Fruit fly (Drosophila melanogaster) whole organism, wandering third instar larva: ENCODE results near the gene CG9288.

Experiments
- Abd-B ChIP-seq: fragments of >200 bp; optimal IDR thresholded peaks from 2 replicates; lab custom pipeline; 2017; ENCODE audit warnings: missing biosample characterization, missing genetic modification characterization
- CG32264 ChIP-seq: fragments of 200-800 bp; sonication (Bioruptor generic); optimal IDR thresholded peaks from 2 replicates; lab custom pipeline; 2016; ENCODE audit warnings: missing biosample characterization, missing genetic modification characterization
- CG9705 ChIP-seq: fragments of 200-800 bp; sonication (Bioruptor generic); optimal IDR thresholded peaks from 2 replicates; lab custom pipeline; 2018; ENCODE audit warnings: missing biosample characterization, mild to moderate bottlenecking, missing genetic modification characterization
- CrebA ChIP-seq: fragments of 200-800 bp; sonication (Bioruptor generic); optimal IDR thresholded peaks from 2 replicates; lab custom pipeline; 2016; ENCODE audit warnings: missing biosample characterization, mild to moderate bottlenecking, missing genetic modification characterization, borderline replicate concordance
- Dfd ChIP-seq: fragments of >200 bp; optimal IDR thresholded peaks from 2 replicates; lab custom pipeline; 2017; ENCODE audit warnings: missing biosample characterization, missing genetic modification characterization
- Dif ChIP-seq: fragments of 200-275, 200-300 bp; sonication (Bioruptor generic); optimal IDR thresholded peaks from 2 replicates; lab custom pipeline; 2018; ENCODE audit warnings: missing biosample characterization, missing genetic modification characterization; ENCODE audit not compliant: partially characterized antibody
- GATAd ChIP-seq: sonication (Bioruptor generic); optimal IDR thresholded peaks from 2 replicates; lab custom pipeline; 2016; ENCODE audit warnings: missing biosample characterization, missing genetic modification characterization
- HLH106 ChIP-seq: fragments of 200-800 bp; optimal IDR thresholded peaks from 3 replicates; lab custom pipeline; 2019; ENCODE audit warnings: missing biosample characterization, mild to moderate bottlenecking, missing genetic modification characterization, moderate library complexity
- Hnf4 ChIP-seq: fragments of 200-800 bp; sonication (Bioruptor generic); optimal IDR thresholded peaks from 2 replicates; lab custom pipeline; 2016; ENCODE audit warnings: missing biosample characterization, mild to moderate bottlenecking, missing genetic modification characterization
- Hr78 ChIP-seq: fragments of >200 bp; optimal IDR thresholded peaks from 2 replicates; lab custom pipeline; 2017; ENCODE audit warnings: missing biosample characterization, missing genetic modification characterization
- Hr83 ChIP-seq: fragments of 200-300 bp; sonication (Bioruptor generic); optimal IDR thresholded peaks from 2 replicates; lab custom pipeline; 2016; ENCODE audit warnings: missing biosample characterization, mild to moderate bottlenecking, missing genetic modification characterization, moderate library complexity; ENCODE audit not compliant: poor library complexity, severe bottlenecking
- Jra ChIP-seq: sonication (Bioruptor generic); optimal IDR thresholded peaks from 2 replicates; lab custom pipeline; 2016; ENCODE audit warnings: missing biosample characterization, missing genetic modification characterization
- Mio ChIP-seq: sonication (Bioruptor generic); optimal IDR thresholded peaks from 2 replicates; lab custom pipeline; 2016; ENCODE audit warnings: missing biosample characterization, missing genetic modification characterization
- Myc ChIP-seq: fragments of >200 bp; optimal IDR thresholded peaks from 2 replicates; lab custom pipeline; 2017
- N ChIP-seq: fragments of >200 bp; optimal IDR thresholded peaks from 2 replicates; lab custom pipeline; 2018; ENCODE audit warnings: missing biosample characterization, missing external identifiers, missing genetic modification characterization
- OdsH ChIP-seq: fragments of 200-800 bp; sonication (Bioruptor generic); optimal IDR thresholded peaks from 2 replicates; lab custom pipeline; 2016; ENCODE audit warnings: missing biosample characterization, mild to moderate bottlenecking, missing genetic modification characterization
- Rel ChIP-seq, 2 experiments: fragments of 200-800 bp; sonication (Bioruptor generic) in 1 of 2; optimal IDR thresholded peaks; 2 replicates in 1 of 2; 3 replicates in 1 of 2; lab custom pipeline; 2016 to 2019; ENCODE audit warnings: mild to moderate bottlenecking in 2 of 2, missing biosample characterization in 2 of 2, missing genetic modification characterization in 2 of 2, moderate library complexity in 1 of 2
- Sp1 ChIP-seq: fragments of 200-800 bp; sonication (Bioruptor generic); optimal IDR thresholded peaks from 3 replicates; lab custom pipeline; 2019; ENCODE audit warnings: missing biosample characterization, mild to moderate bottlenecking, missing genetic modification characterization, moderate library complexity
- Vsx2 ChIP-seq: fragments of 200-300, 225-300 bp; sonication (Bioruptor generic); optimal IDR thresholded peaks from 2 replicates; lab custom pipeline; 2018; ENCODE audit warnings: missing biosample characterization, missing genetic modification characterization; ENCODE audit not compliant: partially characterized antibody
- br ChIP-seq: fragments of 200-800 bp; sonication (Bioruptor generic); optimal IDR thresholded peaks from 2 replicates; lab custom pipeline; 2016; ENCODE audit warnings: missing biosample characterization, missing genetic modification characterization
- brk ChIP-seq: fragments of 200-800 bp; sonication (Bioruptor generic); optimal IDR thresholded peaks from 2 replicates; lab custom pipeline; 2016; ENCODE audit warnings: missing biosample characterization, mild to moderate bottlenecking, missing genetic modification characterization
- dl ChIP-seq, 2 experiments: fragments of 175-275, 200-275 bp in 1 of 2; fragments of 200-275 bp in 1 of 2; sonication (Bioruptor generic); optimal IDR thresholded peaks; lab custom pipeline; 2018; ENCODE audit warnings: mild to moderate bottlenecking in 2 of 2, missing biosample characterization in 2 of 2, missing genetic modification characterization in 2 of 2, moderate library complexity in 2 of 2; ENCODE audit not compliant: partially characterized antibody in 2 of 2, insufficient read depth in 1 of 2
- dmrt93B ChIP-seq: fragments of 200-800 bp; sonication (Bioruptor generic); optimal IDR thresholded peaks from 2 replicates; lab custom pipeline; 2018; ENCODE audit warnings: missing biosample characterization, mild to moderate bottlenecking, missing genetic modification characterization
- dsf ChIP-seq: sonication (Bioruptor generic); optimal IDR thresholded peaks from 2 replicates; lab custom pipeline; 2016; ENCODE audit warnings: missing biosample characterization, missing genetic modification characterization, borderline replicate concordance
- ey ChIP-seq: fragments of 200-800 bp; sonication (Bioruptor generic); optimal IDR thresholded peaks from 2 replicates; lab custom pipeline; 2016; ENCODE audit warnings: missing biosample characterization, missing genetic modification characterization
- foxo ChIP-seq, 2 experiments: fragments of 200-800 bp; sonication (Bioruptor generic); optimal IDR thresholded peaks; 2 replicates in 1 of 2; 3 replicates in 1 of 2; lab custom pipeline; 2016 to 2017; ENCODE audit warnings: missing biosample characterization in 2 of 2, missing genetic modification characterization in 2 of 2
- fru ChIP-seq: fragments of 200-800 bp; sonication (Bioruptor generic); optimal IDR thresholded peaks from 3 replicates; lab custom pipeline; 2016; ENCODE audit warnings: missing biosample characterization, mild to moderate bottlenecking, missing genetic modification characterization
- h ChIP-seq: fragments of 200-800 bp; sonication (Bioruptor generic); optimal IDR thresholded peaks from 3 replicates; lab custom pipeline; 2016; ENCODE audit warnings: missing biosample characterization, mild to moderate bottlenecking, missing genetic modification characterization
- jim ChIP-seq: fragments of 175-275, 200-325 bp; sonication (Bioruptor generic); optimal IDR thresholded peaks from 2 replicates; lab custom pipeline; 2016; ENCODE audit warnings: missing biosample characterization, mild to moderate bottlenecking, missing genetic modification characterization
- lola ChIP-seq: fragments of >200 bp; optimal IDR thresholded peaks from 2 replicates; lab custom pipeline; 2017; ENCODE audit warnings: missing biosample characterization, missing genetic modification characterization
- pan ChIP-seq: fragments of >200 bp; optimal IDR thresholded peaks from 2 replicates; lab custom pipeline; 2017
- psq ChIP-seq: fragments of 200-800 bp; sonication (Bioruptor generic); optimal IDR thresholded peaks from 3 replicates; lab custom pipeline; 2017; ENCODE audit warnings: missing biosample characterization, mild to moderate bottlenecking, missing genetic modification characterization, moderate library complexity
- rgr ChIP-seq: fragments of 200-800 bp; sonication (Bioruptor generic); optimal IDR thresholded peaks from 3 replicates; lab custom pipeline; 2016; ENCODE audit warnings: missing biosample characterization, mild to moderate bottlenecking, missing genetic modification characterization
- sage ChIP-seq: fragments of 200-800 bp; sonication (Bioruptor generic); optimal IDR thresholded peaks from 2 replicates; lab custom pipeline; 2016; ENCODE audit warnings: missing biosample characterization, mild to moderate bottlenecking, missing genetic modification characterization
- sv ChIP-seq: fragments of 200-800 bp; sonication (Bioruptor generic); optimal IDR thresholded peaks from 3 replicates; lab custom pipeline; 2016; ENCODE audit warnings: missing biosample characterization, missing genetic modification characterization
- tai ChIP-seq: sonication (Bioruptor generic); optimal IDR thresholded peaks from 2 replicates; lab custom pipeline; 2016; ENCODE audit warnings: missing biosample characterization, missing genetic modification characterization
- usp ChIP-seq: fragments of >200 bp; optimal IDR thresholded peaks from 2 replicates; lab custom pipeline; 2017; ENCODE audit warnings: missing biosample characterization, missing genetic modification characterization
- woc ChIP-seq: sonication (Bioruptor generic); optimal IDR thresholded peaks from 2 replicates; lab custom pipeline; 2016; ENCODE audit warnings: missing biosample characterization, mild to moderate bottlenecking, missing genetic modification characterization

The CG9288 gene

DNA sequence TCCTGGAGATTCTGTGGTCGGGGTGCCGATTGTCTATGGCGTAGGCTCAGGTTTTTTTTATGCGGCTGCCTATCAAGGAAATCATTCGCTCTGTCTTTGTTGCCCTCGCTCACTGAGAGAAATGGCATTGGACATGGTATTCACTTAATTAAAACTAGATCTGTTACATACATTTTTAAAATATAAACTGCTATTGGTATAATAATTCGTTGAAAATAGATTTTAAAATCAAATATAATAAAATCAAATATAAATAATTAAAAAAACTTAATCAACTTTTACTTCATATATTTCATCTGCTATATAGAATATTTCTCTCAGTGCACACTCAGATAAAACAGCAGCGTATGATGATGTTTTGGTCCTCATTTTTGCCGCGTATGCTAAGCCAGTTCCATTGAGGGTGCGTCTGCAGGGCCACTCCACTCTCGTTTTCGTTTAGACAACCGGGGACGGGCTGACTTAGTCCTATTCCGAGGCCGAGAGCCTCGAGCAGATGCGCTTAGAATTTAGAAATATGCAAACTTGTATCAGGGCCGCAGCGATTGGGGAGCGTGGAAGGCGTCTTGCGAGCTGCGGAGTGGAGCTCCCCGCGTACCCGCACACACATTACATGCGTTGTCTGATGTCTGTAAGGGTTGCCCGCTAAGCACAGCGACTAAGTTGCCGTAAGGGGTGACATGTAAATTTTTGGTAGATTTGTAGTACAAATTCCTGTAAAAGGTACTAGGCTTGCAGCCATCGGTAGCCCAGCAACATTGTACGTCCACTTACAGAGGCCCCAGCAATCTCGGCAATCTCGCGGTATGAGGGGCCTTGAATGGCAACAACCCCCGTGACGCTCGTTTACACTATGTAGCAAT is 20.4 kb downstream of the CG9288 start:
- peak; percentile 18 for TF ChIP-seq Sp1 (GFP tag; lab: Kevin White, UChicago)
- TF ChIP-seq foxo (GFP tag; optimal IDR thresholded peaks at IDR 0.05; lab: Kevin White, UChicago), result peak in 1 of 2 experiments; percentile 12
- no peak for TF ChIP-seq psq
- TF ChIP-seq HLH106 (tag; lab: Kevin White, UChicago), result peak; percentile 14

DNA sequence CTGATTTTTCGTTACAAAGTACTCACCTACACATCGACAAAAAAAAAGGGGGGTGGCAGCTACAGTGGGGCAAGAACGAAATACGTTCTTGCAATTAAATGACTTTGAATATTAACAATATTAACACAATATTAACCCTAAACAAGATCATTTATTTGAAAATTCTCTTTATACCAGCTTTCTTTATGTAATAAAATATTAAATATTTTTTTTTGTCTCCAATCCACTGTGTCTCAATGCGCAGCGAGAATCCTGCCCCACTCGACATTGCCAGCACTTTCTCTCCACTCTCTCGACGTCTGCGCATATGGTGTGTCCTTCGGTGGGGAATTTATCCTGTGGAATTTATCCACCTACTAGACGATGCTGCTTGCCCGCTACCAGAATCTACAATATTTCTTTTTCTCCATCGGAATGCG is 21.0 kb downstream of the CG9288 start:
- TF ChIP-seq dsf (GFP tag; lab: Kevin White, UChicago) (no peak), sv (GFP tag; lab: Kevin White, UChicago) (peak; percentile 75), Rel (GFP tag; optimal IDR thresholded peaks at IDR 0.05; lab: Kevin White, UChicago) (no peak), Rel (tag; optimal IDR thresholded peaks at IDR 0.05; lab: Kevin White, UChicago) (no peak), jim (GFP tag; lab: Kevin White, UChicago) (no peak), CG9705 (GFP tag; lab: Kevin White, UChicago) (peak; percentile 50), CrebA (GFP tag; lab: Kevin White, UChicago) (no peak), brk (GFP tag; lab: Kevin White, UChicago) (peak; percentile 24), foxo (GFP tag; optimal IDR thresholded peaks at IDR 0.05; lab: Kevin White, UChicago) (peak in 1 of 2 experiments; percentile 73), tai (no peak), dmrt93B (GFP tag; lab: Kevin White, UChicago) (peak; percentile 27), Sp1 (GFP tag; lab: Kevin White, UChicago) (peak; percentile 79), Abd-B (GFP tag; lab: Kevin White, UChicago) (no peak), usp (GFP tag; lab: Kevin White, UChicago) (no peak), GATAd (GFP tag; lab: Kevin White, UChicago) (no peak), Vsx2 (GFP tag; lab: Kevin White, UChicago) (peak; percentile 23), Hr78 (no peak), Hr83 (GFP tag; lab: Kevin White, UChicago) (no peak), Mio (GFP tag; lab: Kevin White, UChicago) (no peak), fru (GFP tag; lab: Kevin White, UChicago) (peak; percentile 71), pan (no peak), woc (peak; percentile 0), br (GFP tag; lab: Kevin White, UChicago) (peak; percentile 53), h (peak; percentile 73), dl (GFP tag; optimal IDR thresholded peaks at IDR 0.05; lab: Kevin White, UChicago; ENCODE audit: insufficient read depth in 1 of 2, partially characterized antibody in 2 of 2) (no peak), Myc (no peak), lola (GFP tag; lab: Kevin White, UChicago) (no peak), CG32264 (GFP tag; lab: Kevin White, UChicago) (no peak), ey (GFP tag; lab: Kevin White, UChicago) (peak; percentile 47), Hnf4 (GFP tag; lab: Kevin White, UChicago) (peak; percentile 34), OdsH (peak; percentile 58), rgr (peak; percentile 78), sage (GFP tag; lab: Kevin White, UChicago) (no peak), HLH106 (tag; lab: Kevin White, UChicago) (peak; percentile 54), Dfd (no peak), Jra (GFP tag; lab: Kevin White, UChicago) (no peak), Dif (GFP tag; lab: Kevin White, UChicago) (no peak), N (GFP tag; lab: Kevin White, UChicago) (no peak), psq (peak; percentile 63)
